Worm (Caenorhabditis elegans): ENCODE data around the gene F32A11.1.

The F32A11.1 gene

ce11 chrII:13187188-13187587 is 30.1 kb downstream of the F32A11.1 start, which contains the start of gene mecr-1:
TSS of gene mecr-1 (minus strand) at chrII:13187314.
- TF ChIP-seq lin-38 (GFP tag; IDR thresholded peaks at IDR 0.05), result peak; percentile 52
- TF ChIP-seq hmg-1.1 (GFP tag; IDR thresholded peaks at IDR 0.05), result no peak
- TF ChIP-seq jun-1 (tag; optimal IDR thresholded peaks at IDR 0.05), result no peak
- no peak for TF ChIP-seq dve-1 (tag; optimal IDR thresholded peaks at IDR 0.05; ENCODE audit: insufficient read depth)
- TF ChIP-seq aly-2 (tag; optimal IDR thresholded peaks at IDR 0.05), result no peak
- no peak for TF ChIP-seq daf-16 (GFP tag; optimal IDR thresholded peaks at IDR 0.05)
- TF ChIP-seq daf-16 (tag; optimal IDR thresholded peaks at IDR 0.05), result peak; percentile 87
- TF ChIP-seq Y48G9A.11 (GFP tag; IDR thresholded peaks at IDR 0.05), result peak; percentile 99
- TF ChIP-seq egl-43 (GFP tag; IDR thresholded peaks at IDR 0.05), result no peak
- peak; percentile 14 for TF ChIP-seq rbr-2 (tag; optimal IDR thresholded peaks at IDR 0.05)
- TF ChIP-seq mes-2 (tag; optimal IDR thresholded peaks at IDR 0.05; ENCODE audit: poor library complexity, severe bottlenecking), result peak; percentile 51
- TF ChIP-seq lsy-2 (tag; optimal IDR thresholded peaks at IDR 0.05), result peak in 1 of 2 experiments; percentile 59
- peak; percentile 47 for TF ChIP-seq dpl-1 (GFP tag; optimal IDR thresholded peaks at IDR 0.05)
- no peak for TF ChIP-seq spr-3 (GFP tag; optimal IDR thresholded peaks at IDR 0.05)
- TF ChIP-seq R02D3.7 (tag; optimal IDR thresholded peaks at IDR 0.05), result peak; percentile 82
- no peak for TF ChIP-seq nhr-48 (tag; optimal IDR thresholded peaks at IDR 0.05)
- no peak for TF ChIP-seq pqm-1 (tag; optimal IDR thresholded peaks at IDR 0.05)

ce11 chrII:13188084-13188483 is 31.0 kb downstream of the F32A11.1 start:
- TF ChIP-seq mxl-2 (GFP tag; conservative IDR thresholded peaks at IDR 0.05) (no peak), lin-38 (GFP tag; IDR thresholded peaks at IDR 0.05) (peak; percentile 58), dmd-9 (GFP tag; IDR thresholded peaks at IDR 0.05) (no peak), nhr-111 (GFP tag; optimal IDR thresholded peaks at IDR 0.05) (no peak), lir-3 (tag; optimal IDR thresholded peaks at IDR 0.05) (no peak), zfp-3 (GFP tag; conservative IDR thresholded peaks at IDR 0.05) (no peak), duxl-1 (tag; optimal IDR thresholded peaks at IDR 0.05; ENCODE audit: poor library complexity) (no peak), Y48G9A.11 (GFP tag; IDR thresholded peaks at IDR 0.05) (peak; percentile 36; the same call in 1 of the 2 replicates), madf-9 (GFP tag; conservative IDR thresholded peaks at IDR 0.05) (no peak), lin-29 (GFP tag; IDR thresholded peaks at IDR 0.05) (no peak), F37D6.2 (tag; optimal IDR thresholded peaks at IDR 0.05) (no peak), daf-12 (tag; optimal IDR thresholded peaks at IDR 0.05) (no peak), fos-1 (tag; optimal IDR thresholded peaks at IDR 0.05) (no peak), nhr-42 (GFP tag; IDR thresholded peaks at IDR 0.05) (no peak)

- no peak for TF ChIP-seq unc-62 (GFP tag; optimal IDR thresholded peaks at IDR 0.05 in 1 of 2)
- TF ChIP-seq unc-62 (tag; optimal IDR thresholded peaks at IDR 0.05), result no peak
- 0 out of 2 replicates have a peak, but pooled peaks have one; percentile 32 for TF ChIP-seq egl-43 (GFP tag; IDR thresholded peaks at IDR 0.05)
- peak in 1 of 2 experiments; percentile 25 for TF ChIP-seq lsy-2 (tag; optimal IDR thresholded peaks at IDR 0.05)
- TF ChIP-seq nhr-25 (tag; optimal IDR thresholded peaks at IDR 0.05; ENCODE audit: borderline replicate concordance, insufficient read depth), result peak; percentile 58
- TF ChIP-seq Y48G9A.11 (GFP tag; IDR thresholded peaks at IDR 0.05), result no peak
- peak; percentile 23 for TF ChIP-seq mep-1 (tag; optimal IDR thresholded peaks at IDR 0.05)
- no peak for TF ChIP-seq ama-1 (optimal IDR thresholded peaks at IDR 0.05)
- TF ChIP-seq tra-1 (GFP tag; IDR thresholded peaks at IDR 0.05), result no peak
- no peak for TF ChIP-seq rbr-2 (tag; optimal IDR thresholded peaks at IDR 0.05)
- peak; percentile 59 for TF ChIP-seq hlh-11 (tag; optimal IDR thresholded peaks at IDR 0.05)
- TF ChIP-seq ctbp-1 (GFP tag; IDR thresholded peaks at IDR 0.05), result 0 out of 2 replicates have a peak, but pooled peaks have one; percentile 35
- TF ChIP-seq nhr-11 (tag; optimal IDR thresholded peaks at IDR 0.05), result peak; percentile 26
- no peak for TF ChIP-seq vab-7 (GFP tag; IDR thresholded peaks at IDR 0.05)
- no peak for TF ChIP-seq spr-3 (GFP tag; optimal IDR thresholded peaks at IDR 0.05)
- 0 out of 2 replicates have a peak, but pooled peaks have one; percentile 2 for TF ChIP-seq F26F4.8 (GFP tag; conservative IDR thresholded peaks at IDR 0.05)
- TF ChIP-seq sdz-12 (GFP tag; optimal IDR thresholded peaks at IDR 0.05), result no peak
- TF ChIP-seq unc-39 (tag; optimal IDR thresholded peaks at IDR 0.05), result no peak
- peak; percentile 76 for TF ChIP-seq aha-1 (tag)
- peak; percentile 42 for TF ChIP-seq nhr-28 (tag; optimal IDR thresholded peaks at IDR 0.05)
- peak; percentile 6 for TF ChIP-seq nhr-77 (tag; optimal IDR thresholded peaks at IDR 0.05)
- no peak for TF ChIP-seq attf-4 (tag; optimal IDR thresholded peaks at IDR 0.05)
- no peak for TF ChIP-seq daf-19 (GFP tag; conservative IDR thresholded peaks at IDR 0.05)
- no peak for TF ChIP-seq ceh-82 (tag; optimal IDR thresholded peaks at IDR 0.05)
- no peak for TF ChIP-seq ztf-11 (tag; optimal IDR thresholded peaks at IDR 0.05)
- TF ChIP-seq R02D3.7 (tag; optimal IDR thresholded peaks at IDR 0.05), result no peak
These were observed 32.2 kb downstream of the F32A11.1 start for ce11 chrII:13189363-13189762.

Measured in whole organism, L4 larva.